Worm (Caenorhabditis elegans) whole organism, L3 larva: ENCODE data around the gene fbxa-10.

Source experiments
- R02D3.7 ChIP-seq: fragments of 150-350 bp; optimal IDR thresholded peaks from 2 replicates; lab custom pipeline; 2014; ENCODE audit warnings: missing biosample characterization, missing genetic modification characterization
- ceh-28 ChIP-seq: fragments of 150-350 bp; optimal IDR thresholded peaks from 2 replicates; lab custom pipeline; 2014; ENCODE audit warnings: missing biosample characterization, missing genetic modification reagents, missing genetic modification characterization
- mdl-1 ChIP-seq: fragments of 150-350 bp; optimal IDR thresholded peaks from 2 replicates; lab custom pipeline; 2014; ENCODE audit warnings: missing biosample characterization, missing genetic modification characterization
- snpc-4 ChIP-seq: fragments of 150-350 bp; optimal IDR thresholded peaks from 2 replicates; lab custom pipeline; 2014; ENCODE audit warnings: missing biosample characterization, missing genetic modification characterization

DNA sequence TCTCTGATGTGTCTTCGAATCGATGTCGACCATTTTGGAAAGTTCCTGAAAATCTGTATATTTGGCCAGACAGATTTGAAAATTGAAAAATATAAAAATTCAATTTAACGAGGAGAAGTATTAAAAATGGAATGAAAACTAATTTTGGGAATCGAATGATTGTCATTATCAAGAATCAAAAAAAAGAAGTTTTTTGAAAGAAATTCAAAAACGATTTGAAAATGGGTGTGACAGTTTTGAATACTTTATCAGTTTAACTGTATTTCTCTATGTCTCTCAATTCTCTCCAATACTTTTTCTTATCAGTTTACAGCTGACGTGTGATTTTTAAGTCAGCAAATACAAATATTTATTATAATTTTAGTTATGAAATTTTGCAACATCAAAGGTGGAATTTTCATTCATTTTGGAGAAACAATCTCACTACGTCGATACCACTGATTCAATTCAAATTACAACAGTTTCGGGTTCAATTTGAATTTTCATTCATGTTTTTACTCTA lies 8.7 kb upstream of the fbxa-10 start, which contains the start of gene fbxa-59:
- TF ChIP-seq mdl-1 (tag; lab: Kevin White, UChicago) (no peak), ceh-28 (no peak), snpc-4 (tag; lab: Kevin White, UChicago) (no peak), R02D3.7 (no peak)
